Worm (Caenorhabditis elegans) whole organism, midembryonic: ENCODE measurements around the gene srh-88.

Experiments
- T22C8.4 ChIP-seq: fragments of 200-800 bp; sonication (Bioruptor generic); IDR thresholded peaks from 2 replicates; pipeline ENCODE4 v1.3.6; 2022; ENCODE audit warnings: missing genetic modification characterization, missing compliant biosample characterization
- cog-1 ChIP-seq: sonication (generic microtip); optimal IDR thresholded peaks from 2 replicates; lab custom pipeline; 2016; ENCODE audit warnings: missing genetic modification characterization, missing compliant biosample characterization
- flt-1 ChIP-seq: fragments of 200-800 bp; sonication (Bioruptor generic); IDR thresholded peaks from 2 replicates; pipeline ENCODE4 v1.3.6; 2022; ENCODE audit warnings: missing genetic modification characterization, missing compliant biosample characterization
- klf-2 ChIP-seq: fragments of 200-800 bp; sonication (Bioruptor generic); conservative IDR thresholded peaks from 2 replicates; pipeline ENCODE4 v1.3.6; 2022; ENCODE audit warnings: missing genetic modification reagents, missing genetic modification characterization, missing compliant biosample characterization
- med-1 ChIP-seq: sonication (generic microtip); optimal IDR thresholded peaks from 2 replicates; lab custom pipeline; 2017; ENCODE audit warnings: missing genetic modification characterization, mild to moderate bottlenecking, missing compliant biosample characterization, antibody characterized with exemption, missing genetic modification reagents; ENCODE audit not compliant: insufficient read depth
- ref-1 ChIP-seq: fragments of 200-800 bp; sonication (Bioruptor generic); conservative IDR thresholded peaks from 2 replicates; pipeline ENCODE4 v1.3.6; 2022; ENCODE audit warnings: missing genetic modification reagents, missing genetic modification characterization, missing compliant biosample characterization
- tab-1 ChIP-seq: fragments of 200-800 bp; sonication (Bioruptor generic); IDR thresholded peaks from 2 replicates; pipeline ENCODE4 v1.3.6; 2022; ENCODE audit warnings: missing genetic modification characterization, missing compliant biosample characterization
- ztf-23 ChIP-seq: fragments of 200-800 bp; sonication (Bioruptor generic); IDR thresholded peaks from 2 replicates; pipeline ENCODE4 v1.3.6; 2022; ENCODE audit warnings: missing genetic modification reagents, missing genetic modification characterization, missing compliant biosample characterization
- ztf-29 ChIP-seq: fragments of 200-800 bp; sonication (Bioruptor generic); IDR thresholded peaks from 2 replicates; pipeline ENCODE4 v1.3.6; 2022; ENCODE audit warnings: missing genetic modification reagents, missing genetic modification characterization, missing compliant biosample characterization

srh-88 gene

DNA sequence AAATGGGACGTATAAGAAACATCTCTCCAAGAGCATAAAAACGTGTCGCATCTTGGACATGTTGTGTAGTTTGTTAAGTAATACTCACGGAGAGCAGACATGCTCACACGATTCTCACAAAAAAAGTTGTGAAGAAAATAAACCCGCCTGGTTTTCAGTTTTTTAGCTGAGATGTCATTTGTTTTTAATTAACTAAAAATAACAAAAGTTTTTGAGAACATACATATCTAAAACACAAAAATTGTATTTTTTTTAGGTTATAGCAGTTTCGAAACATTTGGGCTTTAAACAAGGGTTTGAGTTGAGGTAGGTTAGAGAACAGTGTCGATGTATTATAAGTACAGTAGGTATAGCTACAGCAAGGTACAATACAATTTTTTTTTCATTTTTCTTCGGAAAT is at the start of gene srh-88:
Gene srh-88, minus strand, starts transcription at position 101 of the 400 bp plus-strand sequence.
- TF ChIP-seq ref-1 (GFP tag; lab: Robert Waterston, UW) (no peak), ztf-29 (no peak), flt-1 (GFP tag; lab: Robert Waterston, UW) (no peak), ztf-23 (no peak), med-1 (GFP tag; lab: Kevin White, UChicago) (no peak), klf-2 (GFP tag; lab: Robert Waterston, UW) (no peak), cog-1 (tag; lab: Kevin White, UChicago) (no peak), T22C8.4 (GFP tag; lab: Robert Waterston, UW) (no peak), tab-1 (GFP tag; lab: Robert Waterston, UW) (no peak)

DNA sequence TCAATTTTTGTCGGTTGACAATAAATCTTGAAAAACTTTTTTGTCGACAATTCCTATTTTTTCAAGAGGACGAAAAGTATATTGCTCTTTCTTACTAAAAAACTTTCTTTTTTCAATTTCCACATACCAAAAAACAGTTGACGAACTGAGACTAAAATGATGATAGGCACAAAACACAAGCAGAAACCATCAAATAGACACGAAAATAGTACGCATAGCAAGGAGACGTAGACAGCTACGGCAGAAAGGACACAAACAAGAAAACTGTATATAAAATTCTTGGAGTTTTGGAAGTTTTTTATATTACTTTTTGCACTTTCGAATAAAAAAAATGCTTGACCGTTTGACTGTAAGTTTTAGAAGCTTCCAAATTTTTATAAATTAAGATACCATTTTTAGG is 49.5 kb upstream of the srh-88 start, which contains the start of gene K12D9.1:
Gene K12D9.1, plus strand, starts transcription at position 301 of the 400 bp plus-strand sequence.
- TF ChIP-seq med-1 (GFP tag; lab: Kevin White, UChicago), result no peak
- TF ChIP-seq ztf-23, result no peak
- no peak for TF ChIP-seq T22C8.4 (GFP tag; lab: Robert Waterston, UW)
- no peak for TF ChIP-seq klf-2 (GFP tag; lab: Robert Waterston, UW)
- no peak for TF ChIP-seq ref-1 (GFP tag; lab: Robert Waterston, UW)
- TF ChIP-seq ztf-29, result no peak
- TF ChIP-seq tab-1 (GFP tag; lab: Robert Waterston, UW), result no peak
- no peak for TF ChIP-seq flt-1 (GFP tag; lab: Robert Waterston, UW)
- no peak for TF ChIP-seq cog-1 (tag; lab: Kevin White, UChicago)

DNA sequence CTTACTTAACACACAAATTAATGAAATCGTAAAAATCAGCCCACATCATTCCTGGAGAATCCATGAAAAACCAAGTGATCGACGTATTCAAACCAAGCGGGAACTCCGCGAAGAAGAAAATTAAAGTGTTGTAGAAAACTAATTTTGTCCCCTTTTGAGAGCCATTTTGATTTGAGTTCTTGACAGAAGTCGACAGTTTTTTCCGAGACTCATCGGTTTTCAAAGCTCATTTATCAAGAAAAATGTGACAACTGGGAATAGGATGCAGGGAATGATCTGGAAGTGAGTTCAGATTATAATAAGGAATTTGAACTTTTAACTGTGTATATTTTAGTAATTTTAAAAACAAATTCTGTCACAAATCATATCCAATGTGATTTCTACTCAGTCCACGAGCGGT is 46.7 kb upstream of the srh-88 start, which contains the start of gene srw-135:
Gene srw-135, minus strand, starts transcription at position 101 of the 400 bp plus-strand sequence.
- TF ChIP-seq ztf-23, result no peak
- no peak for TF ChIP-seq ztf-29
- no peak for TF ChIP-seq flt-1 (GFP tag; lab: Robert Waterston, UW)
- TF ChIP-seq klf-2 (GFP tag; lab: Robert Waterston, UW), result no peak
- no peak for TF ChIP-seq T22C8.4 (GFP tag; lab: Robert Waterston, UW)
- no peak for TF ChIP-seq med-1 (GFP tag; lab: Kevin White, UChicago)
- no peak for TF ChIP-seq ref-1 (GFP tag; lab: Robert Waterston, UW)
- no peak for TF ChIP-seq cog-1 (tag; lab: Kevin White, UChicago)
- no peak for TF ChIP-seq tab-1 (GFP tag; lab: Robert Waterston, UW)

DNA sequence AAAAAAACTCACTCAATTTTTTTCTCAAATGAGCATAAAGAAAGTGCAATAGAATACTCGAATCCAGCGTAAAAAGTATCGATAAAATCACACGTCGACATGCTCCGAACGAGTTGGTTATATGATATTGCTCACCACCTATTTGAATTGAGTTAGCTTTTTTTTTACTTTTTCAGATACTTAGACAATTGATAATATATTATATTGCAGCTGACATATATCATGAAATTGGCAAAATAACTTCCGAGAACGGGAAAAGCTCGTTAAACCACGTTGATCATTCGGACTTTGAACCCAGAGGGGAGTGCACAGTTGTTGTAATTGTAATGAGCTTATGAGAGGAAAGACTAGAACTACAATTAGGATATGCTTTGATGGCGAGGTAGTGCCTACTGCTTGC is 45.8 kb upstream of the srh-88 start, which contains the start of gene srw-136:
Gene srw-136, minus strand, starts transcription at position 101 of the 400 bp plus-strand sequence.
- TF ChIP-seq flt-1 (GFP tag; lab: Robert Waterston, UW), result no peak
- TF ChIP-seq tab-1 (GFP tag; lab: Robert Waterston, UW), result no peak
- no peak for TF ChIP-seq T22C8.4 (GFP tag; lab: Robert Waterston, UW)
- TF ChIP-seq med-1 (GFP tag; lab: Kevin White, UChicago), result no peak
- no peak for TF ChIP-seq cog-1 (tag; lab: Kevin White, UChicago)
- TF ChIP-seq ref-1 (GFP tag; lab: Robert Waterston, UW), result no peak
- TF ChIP-seq klf-2 (GFP tag; lab: Robert Waterston, UW), result no peak
- TF ChIP-seq ztf-23, result no peak
- no peak for TF ChIP-seq ztf-29

DNA sequence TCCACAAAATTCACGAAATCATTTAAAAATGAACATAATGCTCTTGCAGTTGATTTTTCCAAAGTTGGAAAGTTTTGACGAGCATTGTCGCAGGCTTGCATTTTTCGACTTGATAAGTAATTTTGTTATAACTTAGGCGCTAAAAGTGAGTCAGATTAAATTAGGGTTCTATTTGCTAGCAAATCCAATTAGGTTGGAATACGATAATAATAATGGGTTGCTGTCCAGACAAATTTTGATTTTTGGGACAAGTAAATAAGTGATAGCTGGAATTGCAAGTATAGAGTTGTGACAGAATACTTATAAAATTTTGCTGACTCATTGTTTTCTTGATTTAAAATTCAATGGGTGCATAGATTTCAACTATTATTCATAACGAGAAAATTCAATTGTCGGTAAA is 41.3 kb upstream of the srh-88 start, which contains the start of gene srw-112:
Gene srw-112, minus strand, starts transcription at position 101 of the 400 bp plus-strand sequence.
- TF ChIP-seq tab-1 (GFP tag; lab: Robert Waterston, UW) (no peak), flt-1 (GFP tag; lab: Robert Waterston, UW) (no peak), med-1 (GFP tag; lab: Kevin White, UChicago) (no peak), ztf-23 (no peak), T22C8.4 (GFP tag; lab: Robert Waterston, UW) (no peak), cog-1 (tag; lab: Kevin White, UChicago) (no peak), klf-2 (GFP tag; lab: Robert Waterston, UW) (no peak), ref-1 (GFP tag; lab: Robert Waterston, UW) (no peak), ztf-29 (no peak)

DNA sequence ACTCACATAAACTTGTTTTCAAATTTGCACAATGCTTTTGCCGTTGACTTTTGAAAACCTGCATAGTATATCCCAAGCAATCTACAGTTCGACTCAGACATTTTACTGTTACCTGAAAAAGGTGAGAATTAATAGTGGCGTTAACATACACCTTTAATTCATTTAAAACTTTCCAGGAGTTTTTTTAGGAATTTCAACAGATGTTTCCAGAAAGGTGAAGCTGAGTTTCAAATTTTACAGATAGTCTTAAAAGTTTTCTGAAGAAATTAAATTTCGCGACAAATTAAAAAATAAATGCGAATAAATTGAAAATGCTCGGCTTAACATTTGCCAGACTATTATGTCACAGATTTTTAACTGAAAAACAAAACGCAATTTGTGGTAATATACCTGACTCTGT is 35.0 kb upstream of the srh-88 start, which contains the start of gene srw-119:
Gene srw-119, minus strand, starts transcription at position 101 of the 400 bp plus-strand sequence.
- TF ChIP-seq ztf-23, result no peak
- no peak for TF ChIP-seq tab-1 (GFP tag; lab: Robert Waterston, UW)
- TF ChIP-seq klf-2 (GFP tag; lab: Robert Waterston, UW), result no peak
- TF ChIP-seq med-1 (GFP tag; lab: Kevin White, UChicago), result no peak
- TF ChIP-seq ref-1 (GFP tag; lab: Robert Waterston, UW), result no peak
- no peak for TF ChIP-seq ztf-29
- no peak for TF ChIP-seq T22C8.4 (GFP tag; lab: Robert Waterston, UW)
- TF ChIP-seq flt-1 (GFP tag; lab: Robert Waterston, UW), result no peak
- no peak for TF ChIP-seq cog-1 (tag; lab: Kevin White, UChicago)

DNA sequence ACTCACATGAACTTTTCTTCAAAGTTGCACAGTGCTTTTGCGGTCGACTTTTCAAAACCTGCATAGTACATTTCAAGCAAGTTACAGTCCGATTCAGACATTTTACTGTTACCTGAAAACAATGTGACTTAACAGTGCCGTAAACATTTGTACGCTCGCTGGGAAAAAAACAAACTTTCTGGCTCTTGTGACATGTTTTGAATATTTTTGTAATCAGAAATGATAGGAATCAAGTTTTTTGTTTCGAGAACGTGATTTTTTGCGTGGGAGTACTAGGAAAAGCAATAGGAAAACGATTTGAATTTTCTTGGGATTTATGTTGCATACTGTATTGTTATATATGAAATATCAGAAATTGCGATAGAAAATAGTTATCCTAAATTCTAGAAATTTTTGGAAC is 31.4 kb upstream of the srh-88 start, which contains the start of gene srw-120:
Gene srw-120, minus strand, starts transcription at position 101 of the 400 bp plus-strand sequence.
- no peak for TF ChIP-seq ztf-23

DNA sequence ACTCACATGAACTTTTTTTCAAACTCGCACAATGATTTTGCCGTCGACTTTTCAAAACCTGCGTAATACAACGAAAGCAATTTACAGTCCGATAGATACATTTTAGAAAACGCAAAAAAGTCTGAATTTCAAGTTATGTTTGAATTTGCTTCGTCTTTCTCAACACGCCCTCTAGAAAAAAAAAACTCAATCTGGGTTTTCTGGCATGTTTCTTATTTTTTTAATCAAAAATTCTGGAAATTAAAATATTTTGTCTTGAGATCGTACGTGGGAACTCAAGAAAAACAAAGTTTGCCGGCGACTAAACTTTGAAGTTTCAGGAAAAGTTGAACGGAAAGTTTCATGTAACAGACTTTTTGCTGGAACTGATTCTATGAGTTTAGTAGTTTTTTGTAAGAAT is 29.1 kb upstream of the srh-88 start, which contains the start of gene srw-115:
Gene srw-115, minus strand, starts transcription at position 101 of the 400 bp plus-strand sequence.
- no peak for TF ChIP-seq ztf-29
- no peak for TF ChIP-seq flt-1 (GFP tag; lab: Robert Waterston, UW)
- no peak for TF ChIP-seq tab-1 (GFP tag; lab: Robert Waterston, UW)
- TF ChIP-seq ref-1 (GFP tag; lab: Robert Waterston, UW), result no peak
- no peak for TF ChIP-seq klf-2 (GFP tag; lab: Robert Waterston, UW)
- TF ChIP-seq cog-1 (tag; lab: Kevin White, UChicago), result no peak
- no peak for TF ChIP-seq T22C8.4 (GFP tag; lab: Robert Waterston, UW)
- TF ChIP-seq ztf-23, result no peak
- no peak for TF ChIP-seq med-1 (GFP tag; lab: Kevin White, UChicago)

DNA sequence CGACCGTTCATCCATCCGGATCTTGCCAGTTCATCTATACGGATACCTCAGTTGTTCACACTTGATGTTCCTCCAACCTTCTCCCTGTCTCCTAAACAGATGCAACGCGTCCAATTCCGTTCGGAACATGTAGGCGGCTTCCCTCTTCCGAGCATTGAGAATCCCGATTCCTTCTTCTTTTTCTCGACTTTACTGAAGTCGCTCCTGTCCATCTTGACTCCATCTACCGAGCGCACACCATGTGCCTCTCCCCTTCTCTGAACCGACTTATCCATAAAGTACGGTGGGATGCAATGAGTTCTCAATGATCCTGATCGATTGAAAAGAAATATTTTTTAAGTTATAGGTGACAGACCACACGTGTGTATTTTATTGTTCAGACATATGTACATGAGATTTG is 27.4 kb upstream of the srh-88 start:
- TF ChIP-seq med-1 (GFP tag; lab: Kevin White, UChicago) (no peak), ztf-23 (no peak), tab-1 (GFP tag; lab: Robert Waterston, UW) (no peak), cog-1 (tag; lab: Kevin White, UChicago) (no peak), ztf-29 (no peak), T22C8.4 (GFP tag; lab: Robert Waterston, UW) (no peak), klf-2 (GFP tag; lab: Robert Waterston, UW) (no peak), flt-1 (GFP tag; lab: Robert Waterston, UW) (no peak), ref-1 (GFP tag; lab: Robert Waterston, UW) (no peak)
